Worm (Caenorhabditis elegans): ENCODE measurements around the gene xrn-1.

ce11 chrII:14039811-14040203, 28.9 kb upstream of the xrn-1 start:
- TF ChIP-seq nhr-11 (tag; optimal IDR thresholded peaks at IDR 0.05): no peak
- no peak for TF ChIP-seq nfya-1 (tag; optimal IDR thresholded peaks at IDR 0.05)
- TF ChIP-seq F13H6.1 (tag; optimal IDR thresholded peaks at IDR 0.05): no peak
- TF ChIP-seq sox-4 (tag; optimal IDR thresholded peaks at IDR 0.05): no peak
- no peak for TF ChIP-seq sdc-2 (tag; optimal IDR thresholded peaks at IDR 0.05)

All from whole organism, late embryonic.